Fruit fly (Drosophila melanogaster): ENCODE results near the gene CG34163.

The CG34163 gene

DNA sequence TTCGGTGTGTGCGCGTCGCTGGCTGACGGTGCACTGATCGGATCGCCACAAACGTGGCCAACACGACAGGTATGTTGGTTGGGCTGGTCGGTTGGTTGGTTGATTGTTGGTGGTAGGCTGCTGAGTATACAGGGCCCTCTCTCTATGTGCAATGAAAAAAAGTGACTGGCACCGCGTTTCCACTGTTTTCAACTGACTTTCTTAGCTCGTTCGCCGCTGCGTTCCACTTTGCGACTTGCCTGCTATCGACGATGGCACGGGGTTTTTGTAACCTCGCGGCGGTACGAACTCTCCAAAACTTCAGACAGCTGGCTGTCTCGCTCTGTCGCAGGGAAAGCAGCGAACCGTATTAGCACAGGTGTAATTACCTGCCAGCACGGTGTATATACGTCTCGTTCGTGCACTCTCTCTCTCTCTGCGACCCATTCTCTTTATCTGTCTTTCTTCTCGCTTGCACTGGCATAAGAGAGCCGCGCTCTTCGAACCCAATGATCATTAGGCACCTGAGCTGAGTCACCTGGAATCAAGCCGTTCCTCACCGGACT lies 17.1 kb upstream of the CG34163 start (continued):
- TF ChIP-seq dsf (GFP tag; optimal IDR thresholded peaks at IDR 0.05; ENCODE audit: borderline replicate concordance) (no peak), sage (GFP tag; optimal IDR thresholded peaks at IDR 0.05) (no peak), Myc (optimal IDR thresholded peaks at IDR 0.05) (no peak), N (GFP tag; optimal IDR thresholded peaks at IDR 0.05) (no peak), foxo (GFP tag; optimal IDR thresholded peaks at IDR 0.05) (peak in 1 of 2 experiments; percentile 34), ey (GFP tag; optimal IDR thresholded peaks at IDR 0.05) (no peak), HLH106 (tag; optimal IDR thresholded peaks at IDR 0.05) (peak; percentile 24), Dif (GFP tag; optimal IDR thresholded peaks at IDR 0.05; ENCODE audit: partially characterized antibody) (peak; percentile 84), tai (GFP tag; optimal IDR thresholded peaks at IDR 0.05) (no peak), Sp1 (GFP tag; optimal IDR thresholded peaks at IDR 0.05) (peak; percentile 46)

DNA sequence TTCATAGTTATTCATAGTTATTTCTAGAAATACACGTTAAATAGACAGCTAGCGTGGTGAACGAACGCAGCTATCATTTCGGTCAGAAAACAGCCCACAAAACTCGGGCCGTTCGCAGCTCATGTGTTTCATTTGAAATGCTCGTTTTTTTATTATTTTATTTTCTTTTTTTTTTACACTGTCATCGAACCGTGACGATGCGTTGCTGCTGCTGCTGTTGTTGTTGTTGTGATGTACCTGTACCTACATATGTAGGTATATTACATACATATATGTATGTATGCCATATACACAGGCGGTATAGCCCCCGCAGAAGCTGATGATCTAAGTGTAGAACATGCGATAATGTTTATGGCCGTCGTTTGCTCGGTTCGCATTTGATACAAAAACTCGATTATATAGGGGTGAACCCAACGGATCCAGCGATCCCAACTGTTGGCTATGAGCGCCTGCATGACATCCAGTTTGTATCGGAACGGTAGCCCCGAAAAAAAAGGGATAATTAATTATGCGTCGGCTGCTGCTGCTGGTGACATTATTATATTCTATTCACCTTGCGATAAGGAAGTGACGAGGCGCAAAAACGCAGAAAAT lies 14.8 kb upstream of the CG34163 start:
- TF ChIP-seq CG32264 (GFP tag; optimal IDR thresholded peaks at IDR 0.05) (no peak), Rel (GFP tag; optimal IDR thresholded peaks at IDR 0.05) (no peak), Rel (tag; optimal IDR thresholded peaks at IDR 0.05) (no peak), pan (optimal IDR thresholded peaks at IDR 0.05) (no peak), brk (GFP tag; optimal IDR thresholded peaks at IDR 0.05) (no peak), dl (GFP tag; optimal IDR thresholded peaks at IDR 0.05; ENCODE audit: insufficient read depth in 1 of 2, partially characterized antibody in 2 of 2) (no peak), rgr (GFP tag; optimal IDR thresholded peaks at IDR 0.05) (no peak), foxo (GFP tag; optimal IDR thresholded peaks at IDR 0.05) (no peak), Abd-B (GFP tag; optimal IDR thresholded peaks at IDR 0.05) (no peak), OdsH (GFP tag; optimal IDR thresholded peaks at IDR 0.05) (no peak), Vsx2 (GFP tag; optimal IDR thresholded peaks at IDR 0.05; ENCODE audit: partially characterized antibody) (no peak), jim (GFP tag; optimal IDR thresholded peaks at IDR 0.05) (no peak), Mio (GFP tag; optimal IDR thresholded peaks at IDR 0.05) (no peak), Dfd (GFP tag; optimal IDR thresholded peaks at IDR 0.05) (no peak), br (GFP tag; optimal IDR thresholded peaks at IDR 0.05) (no peak), CG9705 (GFP tag; optimal IDR thresholded peaks at IDR 0.05) (no peak), GATAd (GFP tag; optimal IDR thresholded peaks at IDR 0.05) (no peak), Jra (GFP tag; optimal IDR thresholded peaks at IDR 0.05) (no peak)

DNA sequence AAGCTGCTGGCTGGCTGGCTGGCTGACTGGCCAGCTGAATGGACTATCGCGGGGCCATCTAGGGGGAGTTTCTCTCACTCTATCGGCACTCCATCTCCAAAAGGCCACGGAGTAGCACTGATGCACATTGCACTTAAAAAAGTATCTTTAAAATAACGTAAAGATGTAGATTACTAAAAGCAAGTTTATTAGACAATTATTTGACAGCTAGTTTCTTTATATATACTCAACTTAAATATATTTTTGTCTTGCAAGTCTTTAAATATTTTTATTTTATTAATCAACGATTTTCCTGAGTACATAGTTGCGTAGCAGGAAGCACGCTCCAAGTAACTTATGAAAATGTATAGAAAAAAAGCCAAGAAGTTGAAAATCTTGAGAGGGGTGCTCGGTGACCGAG lies 11.1 kb upstream of the CG34163 start:
- TF ChIP-seq Dfd (GFP tag; optimal IDR thresholded peaks at IDR 0.05): no peak
- TF ChIP-seq jim (GFP tag; optimal IDR thresholded peaks at IDR 0.05): no peak
- no peak for TF ChIP-seq br (GFP tag; optimal IDR thresholded peaks at IDR 0.05)
- no peak for TF ChIP-seq fru (GFP tag; optimal IDR thresholded peaks at IDR 0.05)
- no peak for TF ChIP-seq CrebA (GFP tag; optimal IDR thresholded peaks at IDR 0.05; ENCODE audit: borderline replicate concordance)
- no peak for TF ChIP-seq foxo (GFP tag; optimal IDR thresholded peaks at IDR 0.05)
- no peak for TF ChIP-seq HLH106 (tag; optimal IDR thresholded peaks at IDR 0.05)
- no peak for TF ChIP-seq woc (GFP tag; optimal IDR thresholded peaks at IDR 0.05)
- TF ChIP-seq h (GFP tag; optimal IDR thresholded peaks at IDR 0.05): no peak

DNA sequence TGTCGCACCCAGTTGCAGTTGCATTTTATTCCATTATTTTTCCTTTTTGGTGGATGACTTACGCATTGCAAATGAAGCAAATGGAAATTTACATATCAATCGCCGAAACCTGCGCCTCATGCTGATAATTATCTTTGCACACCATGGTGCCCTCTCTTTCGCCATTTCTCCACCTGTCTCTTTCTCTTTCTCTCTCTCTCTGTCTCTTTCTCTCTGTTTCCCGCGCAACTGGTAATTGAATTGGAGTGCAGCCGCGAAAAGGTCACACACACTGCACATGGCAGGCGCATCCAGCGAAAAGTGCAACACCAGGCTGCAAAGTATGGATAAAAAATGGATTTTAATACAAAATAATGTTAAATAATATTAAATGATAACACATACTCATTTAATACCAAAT lies 10.3 kb upstream of the CG34163 start:
- TF ChIP-seq N (GFP tag; optimal IDR thresholded peaks at IDR 0.05) (no peak), Hr83 (GFP tag; optimal IDR thresholded peaks at IDR 0.05; ENCODE audit: poor library complexity, severe bottlenecking) (no peak), OdsH (GFP tag; optimal IDR thresholded peaks at IDR 0.05) (no peak), CG9705 (GFP tag; optimal IDR thresholded peaks at IDR 0.05) (no peak), brk (GFP tag; optimal IDR thresholded peaks at IDR 0.05) (no peak), br (GFP tag; optimal IDR thresholded peaks at IDR 0.05) (no peak), lola (GFP tag; optimal IDR thresholded peaks at IDR 0.05) (no peak), Mio (GFP tag; optimal IDR thresholded peaks at IDR 0.05) (no peak), Rel (GFP tag; optimal IDR thresholded peaks at IDR 0.05) (no peak), Rel (tag; optimal IDR thresholded peaks at IDR 0.05) (no peak), psq (GFP tag; optimal IDR thresholded peaks at IDR 0.05) (no peak), usp (GFP tag; optimal IDR thresholded peaks at IDR 0.05) (no peak), fru (GFP tag; optimal IDR thresholded peaks at IDR 0.05) (no peak), h (GFP tag; optimal IDR thresholded peaks at IDR 0.05) (no peak), CG32264 (GFP tag; optimal IDR thresholded peaks at IDR 0.05) (no peak), Dfd (GFP tag; optimal IDR thresholded peaks at IDR 0.05) (no peak)
